Fruit fly (Drosophila melanogaster): ENCODE data around the gene flip.
A peak's percentile ranks its signal among the peaks of the same experiment; 100 is the strongest.

Gene flip

dm6 chr3R:4291289-4291688 lies 13.6 kb upstream of the flip start:
- no peak for TF ChIP-seq eg (GFP tag; IDR thresholded peaks at IDR 0.05)
- no peak for TF ChIP-seq Eip93F (GFP tag; optimal IDR thresholded peaks at IDR 0.05)
- no peak for TF ChIP-seq CG7368 (GFP tag; optimal IDR thresholded peaks at IDR 0.05)
- TF ChIP-seq CG6808 (GFP tag; optimal IDR thresholded peaks at IDR 0.05): peak; percentile 25
- no peak for TF ChIP-seq CG10669 (GFP tag; optimal IDR thresholded peaks at IDR 0.05)
- TF ChIP-seq Blimp-1 (GFP tag; optimal IDR thresholded peaks at IDR 0.05): no peak
- TF ChIP-seq Ets96B (tag; optimal IDR thresholded peaks at IDR 0.05): no peak
- TF ChIP-seq CG8119 (GFP tag; IDR thresholded peaks at IDR 0.05): no peak
- no peak for TF ChIP-seq CG11762 (GFP tag; optimal IDR thresholded peaks at IDR 0.05; ENCODE audit: insufficient read depth)
- TF ChIP-seq svp (GFP tag): peak; percentile 88
- TF ChIP-seq Eip78C (GFP tag): peak; percentile 30
- TF ChIP-seq fd85E (GFP tag; optimal IDR thresholded peaks at IDR 0.05): no peak
- no peak for TF ChIP-seq Gug (GFP tag; IDR thresholded peaks at IDR 0.05)
- TF ChIP-seq Lpt (GFP tag; optimal IDR thresholded peaks at IDR 0.05): no peak
- no peak for TF ChIP-seq CG34406 (GFP tag; optimal IDR thresholded peaks at IDR 0.05)
- no peak for TF ChIP-seq net (GFP tag; optimal IDR thresholded peaks at IDR 0.05)
- TF ChIP-seq CG31627 (GFP tag; optimal IDR thresholded peaks at IDR 0.05): no peak
- TF ChIP-seq topi (GFP tag; optimal IDR thresholded peaks at IDR 0.05): no peak
- TF ChIP-seq fd59A (GFP tag; optimal IDR thresholded peaks at IDR 0.05): no peak
- TF ChIP-seq CG9139 (GFP tag; optimal IDR thresholded peaks at IDR 0.05): no peak
- no peak for TF ChIP-seq CG3919 (GFP tag; optimal IDR thresholded peaks at IDR 0.05)
- no peak for TF ChIP-seq Hr38 (GFP tag; optimal IDR thresholded peaks at IDR 0.05)

- TF ChIP-seq svp (GFP tag): no peak
- no peak for TF ChIP-seq achi (GFP tag; optimal IDR thresholded peaks at IDR 0.05)
- TF ChIP-seq Hr38 (GFP tag; optimal IDR thresholded peaks at IDR 0.05): no peak
- no peak for TF ChIP-seq esn (GFP tag; optimal IDR thresholded peaks at IDR 0.05)
- TF ChIP-seq dsx (GFP tag; optimal IDR thresholded peaks at IDR 0.05; ENCODE audit: poor library complexity, severe bottlenecking): no peak
- no peak for TF ChIP-seq pdm3 (GFP tag; optimal IDR thresholded peaks at IDR 0.05)
- no peak for TF ChIP-seq CG32006 (GFP tag; optimal IDR thresholded peaks at IDR 0.05)
- TF ChIP-seq CG6854 (GFP tag; optimal IDR thresholded peaks at IDR 0.05): no peak
- TF ChIP-seq fkh (GFP tag; optimal IDR thresholded peaks at IDR 0.05): no peak
- no peak for TF ChIP-seq CG8119 (GFP tag; IDR thresholded peaks at IDR 0.05)
- TF ChIP-seq fd59A (GFP tag; optimal IDR thresholded peaks at IDR 0.05): no peak
These were observed 6.7 kb upstream of the flip start for dm6 chr3R:4284376-4284953.

dm6 chr3R:4282207-4282606 lies 4.5 kb upstream of the flip start:
- TF ChIP-seq CG7368 (GFP tag; optimal IDR thresholded peaks at IDR 0.05) (no peak), Hr4 (GFP tag; optimal IDR thresholded peaks at IDR 0.05) (no peak), CG11762 (GFP tag; optimal IDR thresholded peaks at IDR 0.05; ENCODE audit: insufficient read depth) (no peak), cyc (GFP tag; optimal IDR thresholded peaks at IDR 0.05) (no peak), Sox14 (GFP tag; optimal IDR thresholded peaks at IDR 0.05) (no peak), Eip93F (GFP tag; optimal IDR thresholded peaks at IDR 0.05) (no peak), Eip78C (GFP tag) (no peak), CG8632 (GFP tag; optimal IDR thresholded peaks at IDR 0.05) (no peak), topi (GFP tag; optimal IDR thresholded peaks at IDR 0.05) (no peak), CG4318 (GFP tag; optimal IDR thresholded peaks at IDR 0.05) (no peak), CG1621 (tag; optimal IDR thresholded peaks at IDR 0.05) (no peak)

DNA sequence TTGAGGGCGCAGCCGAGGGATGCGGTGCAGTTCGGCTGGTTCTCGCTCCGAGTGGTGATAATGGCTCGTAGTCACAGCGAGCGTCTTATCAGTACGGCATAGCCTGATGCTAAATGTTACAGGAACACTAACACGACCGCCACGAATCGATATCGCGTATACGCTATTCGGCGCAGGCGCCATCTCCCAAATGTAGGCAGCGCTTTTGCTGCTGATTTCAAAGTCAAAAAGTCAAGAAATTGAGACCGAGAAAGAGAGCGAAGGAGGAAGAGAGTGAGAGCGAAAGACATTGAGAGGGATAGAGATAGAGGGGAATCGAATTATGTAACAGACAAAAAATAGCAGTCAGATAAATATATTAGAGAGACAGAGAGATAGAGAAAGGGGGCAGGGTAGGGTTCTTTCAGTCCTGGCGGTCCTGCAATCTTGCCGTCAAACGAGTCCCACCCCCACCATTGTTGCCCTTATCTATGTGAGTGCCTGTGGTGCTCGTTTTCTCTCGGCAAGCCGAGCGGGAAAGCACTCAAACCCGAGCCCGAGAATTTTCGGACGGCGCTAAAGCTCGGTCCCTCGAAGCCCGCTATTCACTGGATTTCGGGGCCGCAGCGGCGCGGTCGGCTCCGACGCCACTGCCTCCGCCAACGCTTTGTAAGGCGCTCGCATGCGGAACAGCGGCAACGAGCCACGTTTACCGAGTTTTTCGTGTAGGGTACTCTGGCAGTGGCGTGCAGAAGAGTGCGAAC lies 3.6 kb upstream of the flip start:
- TF ChIP-seq Eip78C (GFP tag) (peak; percentile 39), salr (GFP tag; optimal IDR thresholded peaks at IDR 0.05) (no peak), fd59A (GFP tag; optimal IDR thresholded peaks at IDR 0.05) (no peak), Smox (GFP tag; optimal IDR thresholded peaks at IDR 0.05) (no peak), eg (GFP tag; IDR thresholded peaks at IDR 0.05) (0 out of 3 replicates have a peak, but pooled peaks have one; percentile 8), Ets21C (GFP tag; optimal IDR thresholded peaks at IDR 0.05) (no peak), svp (GFP tag) (peak; percentile 77), fd85E (GFP tag; optimal IDR thresholded peaks at IDR 0.05) (no peak), vri (GFP tag; optimal IDR thresholded peaks at IDR 0.05) (peak; percentile 21), lz (GFP tag; optimal IDR thresholded peaks at IDR 0.05) (no peak)

Measured in whole organism, prepupa.